Worm (Caenorhabditis elegans) whole organism, L4 larva: ENCODE data around the gene odr-7.

ENCODE experiments used
- F10B5.3 ChIP-seq: sonication (generic microtip); optimal IDR thresholded peaks from 2 replicates; lab custom pipeline; 2016; ENCODE audit warnings: mild to moderate bottlenecking, missing genetic modification characterization, missing compliant biosample characterization
- F49E8.2 ChIP-seq: sonication (generic microtip); optimal IDR thresholded peaks from 2 replicates; lab custom pipeline; 2016; ENCODE audit warnings: missing compliant biosample characterization, mild to moderate bottlenecking, missing genetic modification characterization, borderline replicate concordance
- T26A8.4 ChIP-seq: fragments of 200-800 bp; sonication (Bioruptor generic); IDR thresholded peaks from 2 replicates; pipeline ENCODE4 v1.3.6; 2022; ENCODE audit warnings: missing genetic modification characterization, missing compliant biosample characterization
- Y105C5A.15 ChIP-seq: fragments of 200-800 bp; sonication (Bioruptor generic); IDR thresholded peaks from 2 replicates; pipeline ENCODE4 v1.3.6; 2022; ENCODE audit warnings: missing genetic modification characterization, missing compliant biosample characterization
- aha-1 ChIP-seq: fragments of 150-350 bp; peaks from one replicate; lab custom pipeline; 2014; ENCODE audit warnings: missing biosample characterization, missing genetic modification characterization
- ceh-32 ChIP-seq: sonication (generic microtip); optimal IDR thresholded peaks from 2 replicates; lab custom pipeline; 2016; ENCODE audit warnings: mild to moderate bottlenecking, missing genetic modification characterization, missing compliant biosample characterization; ENCODE audit not compliant: poor library complexity
- cey-2 ChIP-seq: sonication (generic microtip); optimal IDR thresholded peaks from 3 replicates; lab custom pipeline; 2017; ENCODE audit warnings: missing genetic modification characterization, mild to moderate bottlenecking, missing compliant biosample characterization, antibody characterized with exemption, borderline replicate concordance; ENCODE audit not compliant: insufficient read depth
- ctbp-1 ChIP-seq: fragments of 200-800 bp; sonication (Bioruptor generic); IDR thresholded peaks from 2 replicates; pipeline ENCODE4 v1.3.6; 2022; ENCODE audit warnings: missing genetic modification reagents, missing genetic modification characterization, missing compliant biosample characterization
- daf-16 ChIP-seq, 3 experiments: sonication (generic microtip); optimal IDR thresholded peaks; 2 replicates each; lab custom pipeline; 2016 to 2017; ENCODE audit warnings: missing genetic modification characterization in 3 of 3, missing genetic modification reagents in 3 of 3, mild to moderate bottlenecking in 2 of 3, missing compliant biosample characterization in 2 of 3, missing biosample characterization in 1 of 3, moderate library complexity in 1 of 3
- dmd-6 ChIP-seq: fragments of 200-800 bp; sonication (Bioruptor generic); IDR thresholded peaks from 2 replicates; pipeline ENCODE4 v1.3.6; 2022; ENCODE audit warnings: missing genetic modification reagents, missing genetic modification characterization, missing compliant biosample characterization
- dpl-1 ChIP-seq: fragments of 150-350 bp; optimal IDR thresholded peaks from 2 replicates; lab custom pipeline; 2014; ENCODE audit warnings: missing biosample characterization, missing genetic modification reagents, missing genetic modification characterization
- dve-1 ChIP-seq: sonication (generic microtip); optimal IDR thresholded peaks from 2 replicates; lab custom pipeline; 2017; ENCODE audit warnings: antibody characterized with exemption, mild to moderate bottlenecking, missing genetic modification characterization, missing compliant biosample characterization; ENCODE audit not compliant: insufficient read depth
- egl-43 ChIP-seq: fragments of 200-800 bp; sonication (Bioruptor generic); IDR thresholded peaks from 2 replicates; pipeline ENCODE4 v1.3.6; 2022; ENCODE audit warnings: missing genetic modification reagents, missing genetic modification characterization, missing compliant biosample characterization
- hlh-11 ChIP-seq: fragments of 200-800 bp; sonication (Bioruptor generic); optimal IDR thresholded peaks from 2 replicates; lab custom pipeline; 2018; ENCODE audit warnings: mild to moderate bottlenecking, missing genetic modification characterization, missing compliant biosample characterization
- hlh-30 ChIP-seq: sonication (generic microtip); optimal IDR thresholded peaks from 2 replicates; lab custom pipeline; 2017; ENCODE audit warnings: antibody characterized with exemption, mild to moderate bottlenecking, missing genetic modification characterization, missing compliant biosample characterization; ENCODE audit not compliant: insufficient read depth
- hmg-1.1 ChIP-seq: fragments of 200-800 bp; sonication (Bioruptor generic); IDR thresholded peaks from 2 replicates; pipeline ENCODE4 v1.3.6; 2022; ENCODE audit warnings: missing genetic modification reagents, missing genetic modification characterization, missing compliant biosample characterization
- jun-1 ChIP-seq: fragments of 150-350 bp; optimal IDR thresholded peaks from 2 replicates; lab custom pipeline; 2014; ENCODE audit warnings: missing biosample characterization, missing genetic modification reagents, missing genetic modification characterization
- lin-38 ChIP-seq: fragments of 200-800 bp; sonication (Bioruptor generic); IDR thresholded peaks from 2 replicates; pipeline ENCODE4 v1.3.6; 2022; ENCODE audit warnings: missing genetic modification reagents, missing genetic modification characterization, missing compliant biosample characterization
- lir-3 ChIP-seq: sonication (generic microtip); optimal IDR thresholded peaks from 2 replicates; lab custom pipeline; 2016; ENCODE audit warnings: mild to moderate bottlenecking, missing genetic modification characterization, missing compliant biosample characterization
- lsy-2 ChIP-seq, 2 experiments: fragments of 150-350 bp in 1 of 2; sonication (generic microtip) in 1 of 2; optimal IDR thresholded peaks; 2 replicates each; lab custom pipeline; 2014 to 2017; ENCODE audit warnings: missing biosample characterization in 2 of 2, missing genetic modification characterization in 2 of 2
- mdl-1 ChIP-seq, 2 experiments: fragments of 150-350 bp in 1 of 2; sonication (generic microtip) in 1 of 2; optimal IDR thresholded peaks; 2 replicates each; lab custom pipeline; 2014 to 2017; ENCODE audit warnings: missing biosample characterization in 2 of 2, missing genetic modification characterization in 2 of 2
- mxl-2 ChIP-seq: fragments of 200-800 bp; sonication (Bioruptor generic); conservative IDR thresholded peaks from 2 replicates; pipeline ENCODE4 v1.3.6; 2022; ENCODE audit warnings: missing genetic modification reagents, missing genetic modification characterization, missing compliant biosample characterization
- mxl-3 ChIP-seq: fragments of 200-800 bp; sonication (Bioruptor generic); optimal IDR thresholded peaks from 2 replicates; lab custom pipeline; 2018; ENCODE audit warnings: mild to moderate bottlenecking, missing genetic modification characterization, missing compliant biosample characterization
- nhr-10 ChIP-seq: fragments of 150-350 bp; optimal IDR thresholded peaks from 2 replicates; lab custom pipeline; 2014; ENCODE audit warnings: missing biosample characterization, missing genetic modification characterization
- nhr-102 ChIP-seq: sonication (generic microtip); optimal IDR thresholded peaks from 2 replicates; lab custom pipeline; 2016; ENCODE audit warnings: mild to moderate bottlenecking, missing genetic modification characterization, moderate library complexity, missing compliant biosample characterization
- nhr-28 ChIP-seq: fragments of 150-350 bp; optimal IDR thresholded peaks from 2 replicates; lab custom pipeline; 2014; ENCODE audit warnings: missing biosample characterization, missing genetic modification characterization
- nhr-6 ChIP-seq: fragments of 150-350 bp; optimal IDR thresholded peaks from 2 replicates; lab custom pipeline; 2014; ENCODE audit warnings: missing biosample characterization, missing genetic modification characterization
- nhr-76 ChIP-seq: fragments of 150-350 bp; optimal IDR thresholded peaks from 2 replicates; lab custom pipeline; 2014; ENCODE audit warnings: missing biosample characterization, missing genetic modification characterization
- php-3 ChIP-seq: fragments of 200-800 bp; sonication (Bioruptor generic); IDR thresholded peaks from 2 replicates; pipeline ENCODE4 v1.3.6; 2022; ENCODE audit warnings: missing genetic modification reagents, missing genetic modification characterization, missing compliant biosample characterization
- pqm-1 ChIP-seq: sonication (generic microtip); optimal IDR thresholded peaks from 2 replicates; lab custom pipeline; 2017; ENCODE audit warnings: missing biosample characterization, missing genetic modification characterization
- set-16 ChIP-seq: fragments of 200-800 bp; sonication (Bioruptor generic); IDR thresholded peaks from 2 replicates; pipeline ENCODE4 v1.3.6; 2022; ENCODE audit warnings: missing genetic modification reagents, missing genetic modification characterization, missing compliant biosample characterization
- snpc-4 ChIP-seq: fragments of 150-350 bp; optimal IDR thresholded peaks from 2 replicates; lab custom pipeline; 2014; ENCODE audit warnings: missing biosample characterization, missing genetic modification characterization
- spr-3 ChIP-seq: fragments of 200-800 bp; sonication (Bioruptor generic); optimal IDR thresholded peaks from 2 replicates; lab custom pipeline; 2018; ENCODE audit warnings: mild to moderate bottlenecking, missing genetic modification characterization, missing compliant biosample characterization
- unc-39 ChIP-seq: sonication (generic microtip); optimal IDR thresholded peaks from 2 replicates; lab custom pipeline; 2017; ENCODE audit warnings: missing biosample characterization, missing genetic modification characterization
- unc-62 ChIP-seq, 3 experiments: fragments of 150-350 bp in 1 of 3; sonication (generic microtip); optimal IDR thresholded peaks in 2 of 3; peaks in 1 of 3; 1 replicate in 1 of 3; 2 replicates in 2 of 3; lab custom pipeline; 2014 to 2017; ENCODE audit warnings: missing biosample characterization in 3 of 3, missing genetic modification characterization in 3 of 3, missing genetic modification reagents in 3 of 3, missing genotype in 1 of 3
- vab-7 ChIP-seq: fragments of 200-800 bp; sonication (Bioruptor generic); IDR thresholded peaks from 2 replicates; pipeline ENCODE4 v1.3.6; 2022; ENCODE audit warnings: missing genetic modification reagents, missing genetic modification characterization, missing compliant biosample characterization
- zag-1 ChIP-seq: fragments of 150-350 bp; optimal IDR thresholded peaks from 2 replicates; lab custom pipeline; 2014; ENCODE audit warnings: missing biosample characterization, missing genetic modification characterization
- ztf-7 ChIP-seq: fragments of 150-350 bp; optimal IDR thresholded peaks from 2 replicates; lab custom pipeline; 2014; ENCODE audit warnings: missing biosample characterization, missing genetic modification characterization

odr-7 gene

DNA sequence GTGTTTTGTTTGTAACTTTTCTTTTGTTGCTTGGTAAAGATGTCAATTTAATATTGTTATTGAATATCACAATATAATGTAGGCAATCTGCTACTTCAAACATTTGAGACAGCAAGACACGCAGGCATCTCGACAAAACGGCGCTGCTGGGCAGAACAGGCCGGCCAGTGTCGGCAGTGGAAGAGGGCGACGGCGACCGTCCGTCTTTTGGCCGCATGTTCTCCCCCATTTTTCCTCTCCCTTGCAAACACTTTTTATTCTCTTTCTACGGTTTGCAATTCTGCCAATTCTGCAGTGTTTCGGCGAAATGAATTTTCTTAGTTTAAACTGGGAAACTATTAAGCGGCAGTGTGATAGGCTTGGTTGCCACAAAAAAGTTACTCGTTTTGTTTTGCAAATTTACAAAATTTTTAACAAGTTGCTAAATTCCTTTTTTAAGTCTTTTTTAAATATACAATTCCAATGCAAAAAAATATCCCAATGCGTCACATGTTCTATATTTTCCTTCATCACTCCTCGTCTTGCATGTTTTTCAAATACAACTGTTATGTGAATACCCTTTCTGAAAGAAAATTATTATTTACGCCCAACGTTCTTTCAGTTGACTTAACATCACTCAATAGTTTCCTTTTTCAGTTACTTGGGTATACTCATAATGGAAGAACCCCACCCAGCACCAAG is 12.1 kb downstream of the odr-7 start, which contains the start of gene T18D3.6 (continued):
- TF ChIP-seq jun-1 (no peak), aha-1 (tag; lab: Kevin White, UChicago) (no peak), nhr-6 (peak; percentile 41), Y105C5A.15 (GFP tag; lab: Robert Waterston, UW) (no peak), F10B5.3 (tag; lab: Kevin White, UChicago) (no peak)
- TF ChIP-seq, all 104 proteins: peak for 16

DNA sequence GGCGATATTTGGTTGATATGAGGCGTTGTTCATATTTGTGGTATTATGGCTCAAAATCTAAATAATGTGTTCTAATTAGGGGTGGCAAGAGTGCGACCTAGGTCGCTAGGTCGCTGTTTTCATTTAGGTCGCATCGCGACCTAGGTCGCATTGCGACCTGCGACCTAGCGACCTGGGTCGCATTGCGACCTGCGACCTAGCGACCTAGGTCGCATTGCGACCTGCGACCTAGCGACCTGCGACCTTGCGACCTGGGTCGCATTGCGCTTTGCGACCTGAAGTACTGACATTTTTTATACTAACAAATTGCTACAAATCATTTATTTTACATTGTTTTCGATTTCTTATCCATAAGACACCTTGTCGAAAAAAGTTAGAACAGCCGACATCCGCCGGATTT is 13.8 kb downstream of the odr-7 start:
- TF ChIP-seq set-16 (GFP tag; lab: Robert Waterston, UW) (peak; percentile 77), egl-43 (GFP tag; lab: Robert Waterston, UW) (0 out of 2 replicates have a peak, but pooled peaks have one; percentile 26)

DNA sequence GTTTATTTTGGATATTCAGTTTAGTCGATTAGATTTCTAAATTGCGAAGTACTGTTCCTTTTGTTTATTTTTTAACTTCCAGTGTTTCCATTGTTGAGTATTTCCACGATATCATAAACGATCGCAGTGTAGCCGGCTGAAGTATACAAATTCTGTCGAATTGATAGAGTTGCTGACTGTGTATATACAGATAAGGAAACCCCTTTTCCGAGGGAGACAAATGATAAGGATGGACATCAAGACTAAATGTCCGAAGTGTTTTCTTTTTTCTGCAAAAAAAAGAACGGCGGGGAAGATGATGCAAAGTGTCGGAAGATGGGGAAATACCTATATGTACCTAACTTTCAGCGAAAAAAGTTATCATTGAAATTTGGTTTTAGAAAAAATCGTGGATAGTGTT is 14.9 kb downstream of the odr-7 start:
- TF ChIP-seq snpc-4 (tag; lab: Kevin White, UChicago), result no peak
- no peak for TF ChIP-seq vab-7 (GFP tag; lab: Robert Waterston, UW)
- TF ChIP-seq daf-16 (GFP tag; optimal IDR thresholded peaks at IDR 0.05; lab: Kevin White, UChicago), result no peak
- TF ChIP-seq daf-16 (tag; optimal IDR thresholded peaks at IDR 0.05; lab: Kevin White, UChicago), result peak; percentile 90
- peak; percentile 55 for TF ChIP-seq dve-1 (tag; lab: Kevin White, UChicago)
- TF ChIP-seq ceh-32, result no peak
- TF ChIP-seq pqm-1, result peak; percentile 73
- peak; percentile 1 for TF ChIP-seq ztf-7 (tag; lab: Kevin White, UChicago)
- TF ChIP-seq hlh-11 (tag; lab: Kevin White, UChicago), result peak; percentile 37
- peak; percentile 75 for TF ChIP-seq nhr-28
- TF ChIP-seq dmd-6 (GFP tag; lab: Robert Waterston, UW), result peak; percentile 37; the same call in 1 of the 2 replicates

DNA sequence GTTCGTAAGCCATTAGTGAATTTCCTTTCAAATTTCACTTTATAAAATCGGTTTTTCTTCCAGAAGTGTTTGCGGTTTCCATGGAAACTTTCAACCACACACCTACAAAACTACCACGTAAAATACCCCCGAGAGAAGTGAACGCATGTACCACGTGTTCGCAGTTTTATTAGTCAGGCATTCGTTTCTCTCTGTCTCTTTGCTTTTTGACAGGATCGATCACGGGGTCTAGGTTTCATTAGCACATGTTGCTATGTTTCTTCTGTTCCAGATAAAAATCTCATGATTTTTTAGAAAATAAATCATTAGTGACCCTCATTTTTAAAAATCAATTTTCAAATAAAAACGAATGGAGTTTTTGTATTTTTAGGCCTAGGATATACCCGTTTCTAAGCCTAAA is 17.0 kb downstream of the odr-7 start:
- TF ChIP-seq lin-38 (GFP tag; lab: Robert Waterston, UW) (0 out of 2 replicates have a peak, but pooled peaks have one; percentile 7), nhr-28 (peak; percentile 8), dpl-1 (GFP tag; lab: Kevin White, UChicago) (no peak), mdl-1 (tag; optimal IDR thresholded peaks at IDR 0.05; lab: Kevin White, UChicago) (peak in 1 of 2 experiments; percentile 27), unc-39 (no peak), nhr-76 (tag; lab: Kevin White, UChicago) (no peak), mxl-3 (GFP tag; lab: Kevin White, UChicago) (peak; percentile 48), hlh-11 (tag; lab: Kevin White, UChicago) (peak; percentile 41), hmg-1.1 (GFP tag; lab: Robert Waterston, UW) (peak; percentile 15; the same call in 1 of the 2 replicates), dve-1 (tag; lab: Kevin White, UChicago) (peak; percentile 42), daf-16 (GFP tag; optimal IDR thresholded peaks at IDR 0.05; lab: Kevin White, UChicago) (no peak), daf-16 (tag; optimal IDR thresholded peaks at IDR 0.05; lab: Kevin White, UChicago) (no peak), hlh-30 (peak; percentile 87), lsy-2 (tag; optimal IDR thresholded peaks at IDR 0.05; lab: Kevin White, UChicago) (peak in 1 of 2 experiments; percentile 25)

DNA sequence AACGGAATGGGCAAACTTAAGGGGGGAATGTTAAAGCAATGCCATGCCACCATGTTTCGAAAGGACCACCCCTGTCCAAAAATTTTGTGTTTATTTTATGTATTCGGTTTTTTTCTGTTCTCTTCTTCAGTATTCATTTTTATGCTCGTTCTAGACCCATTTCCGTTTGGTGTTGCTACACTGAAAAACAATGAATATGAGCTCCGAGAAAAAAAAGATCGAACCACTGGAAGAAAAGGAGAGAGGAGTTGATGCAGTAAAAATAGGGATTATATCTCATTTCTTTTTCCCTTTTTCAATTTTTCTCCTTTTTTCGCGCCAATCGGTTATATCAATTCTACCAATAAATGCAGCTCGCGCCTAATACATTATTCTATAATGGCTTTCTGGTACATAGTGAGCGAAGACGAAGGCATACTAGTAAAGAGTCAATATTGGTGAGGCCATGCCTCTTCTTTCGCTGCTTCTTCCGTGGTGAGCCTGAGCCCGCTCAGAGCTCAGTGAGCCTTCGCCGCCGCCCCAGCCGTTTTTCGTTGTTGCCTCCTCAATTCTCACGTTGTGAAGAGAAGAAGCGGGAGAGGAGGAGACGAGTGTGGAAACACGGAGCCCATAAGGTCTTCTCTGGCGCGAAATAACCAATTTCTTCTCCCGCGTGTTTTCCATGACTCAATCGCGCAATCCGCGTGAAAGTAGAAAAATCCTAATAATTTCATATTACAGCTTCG is 21.3 kb downstream of the odr-7 start:
- TF ChIP-seq cey-2 (tag; lab: Kevin White, UChicago) (no peak), mxl-2 (GFP tag; lab: Robert Waterston, UW) (no peak), set-16 (GFP tag; lab: Robert Waterston, UW) (peak; percentile 71), php-3 (no peak), ztf-7 (tag; lab: Kevin White, UChicago) (no peak), unc-62 (GFP tag; optimal IDR thresholded peaks at IDR 0.05 in 1 of 2; lab: Kevin White, UChicago) (peak in 1 of 2 experiments; percentile 55), unc-62 (tag; optimal IDR thresholded peaks at IDR 0.05; lab: Kevin White, UChicago) (no peak), nhr-102 (tag; lab: Kevin White, UChicago) (no peak), egl-43 (GFP tag; lab: Robert Waterston, UW) (no peak), nhr-10 (tag; lab: Kevin White, UChicago) (no peak), daf-16 (GFP tag; optimal IDR thresholded peaks at IDR 0.05; lab: Kevin White, UChicago) (no peak), daf-16 (tag; optimal IDR thresholded peaks at IDR 0.05; lab: Kevin White, UChicago) (no peak), spr-3 (no peak), ctbp-1 (GFP tag; lab: Robert Waterston, UW) (no peak), lsy-2 (tag; optimal IDR thresholded peaks at IDR 0.05; lab: Kevin White, UChicago) (no peak), hmg-1.1 (GFP tag; lab: Robert Waterston, UW) (peak; percentile 29; the same call in 1 of the 2 replicates), nhr-76 (tag; lab: Kevin White, UChicago) (no peak), F49E8.2 (tag; lab: Kevin White, UChicago) (no peak), T26A8.4 (GFP tag; lab: Robert Waterston, UW) (no peak), lir-3 (tag; lab: Kevin White, UChicago) (no peak), zag-1 (tag; lab: Kevin White, UChicago) (no peak)
